Fruit fly (Drosophila melanogaster): ENCODE measurements around the gene CG12991.

The CG12991 gene

dm6 chrX:17579782-17580451 lies at the start of gene CG12991:
Gene CG12991 (plus strand): TSS chrX:17579861.
- TF ChIP-seq noc (tag; optimal IDR thresholded peaks at IDR 0.05): no peak

- no peak for TF ChIP-seq noc (tag; optimal IDR thresholded peaks at IDR 0.05)
These were observed 48.0 kb upstream of the CG12991 start for dm6 chrX:17531549-17532131.

- no peak for TF ChIP-seq noc (tag; optimal IDR thresholded peaks at IDR 0.05)
These were observed 47.5 kb upstream of the CG12991 start for dm6 chrX:17532158-17532557.

dm6 chrX:17534321-17534720 lies 45.3 kb upstream of the CG12991 start:
- no peak for TF ChIP-seq noc (tag; optimal IDR thresholded peaks at IDR 0.05)

- no peak for TF ChIP-seq noc (tag; optimal IDR thresholded peaks at IDR 0.05)
These were observed 42.4 kb upstream of the CG12991 start for dm6 chrX:17537276-17537675.

dm6 chrX:17538410-17538809 lies 41.3 kb upstream of the CG12991 start:
- no peak for TF ChIP-seq noc (tag; optimal IDR thresholded peaks at IDR 0.05)

- no peak for TF ChIP-seq noc (tag; optimal IDR thresholded peaks at IDR 0.05)
These were observed 36.9 kb upstream of the CG12991 start for dm6 chrX:17542729-17543128.

- TF ChIP-seq noc (tag; optimal IDR thresholded peaks at IDR 0.05): no peak
These were observed 36.3 kb upstream of the CG12991 start for dm6 chrX:17543324-17543723.

- TF ChIP-seq noc (tag; optimal IDR thresholded peaks at IDR 0.05): no peak
These were observed 35.3 kb upstream of the CG12991 start for dm6 chrX:17544409-17544808.

dm6 chrX:17545580-17545979 lies 34.1 kb upstream of the CG12991 start:
- TF ChIP-seq noc (tag; optimal IDR thresholded peaks at IDR 0.05): no peak

dm6 chrX:17550307-17550706 lies 29.4 kb upstream of the CG12991 start:
- no peak for TF ChIP-seq noc (tag; optimal IDR thresholded peaks at IDR 0.05)

dm6 chrX:17550957-17551356 lies 28.7 kb upstream of the CG12991 start:
- no peak for TF ChIP-seq noc (tag; optimal IDR thresholded peaks at IDR 0.05)

- TF ChIP-seq noc (tag; optimal IDR thresholded peaks at IDR 0.05): no peak
These were observed 24.5 kb upstream of the CG12991 start for dm6 chrX:17555139-17555538.

dm6 chrX:17558708-17559107 lies 21.0 kb upstream of the CG12991 start:
- TF ChIP-seq noc (tag; optimal IDR thresholded peaks at IDR 0.05): no peak

- TF ChIP-seq noc (tag; optimal IDR thresholded peaks at IDR 0.05): no peak
These were observed 18.3 kb upstream of the CG12991 start, which contains the start of gene CG43658 for dm6 chrX:17561130-17561942. Gene CG43658 (minus strand): TSS chrX:17561180.

dm6 chrX:17561943-17562313 lies 17.7 kb upstream of the CG12991 start:
- no peak for TF ChIP-seq noc (tag; optimal IDR thresholded peaks at IDR 0.05)

- TF ChIP-seq noc (tag; optimal IDR thresholded peaks at IDR 0.05): no peak
These were observed 17.1 kb upstream of the CG12991 start for dm6 chrX:17562585-17562984.

Data from whole organism, larva.